Worm (Caenorhabditis elegans) whole organism, early embryonic: Measurements from ENCODE around the gene lips-11.

Source experiments
- B0310.2 ChIP-seq: sonication (generic microtip); optimal IDR thresholded peaks from 2 replicates; lab custom pipeline; 2016; ENCODE audit warnings: mild to moderate bottlenecking, missing genetic modification characterization, missing compliant biosample characterization
- F13C5.2 ChIP-seq: sonication (generic microtip); optimal IDR thresholded peaks from 2 replicates; lab custom pipeline; 2017; ENCODE audit warnings: mild to moderate bottlenecking, missing genetic modification characterization, inconsistent platforms, missing compliant biosample characterization
- aly-1 ChIP-seq: sonication (generic microtip); optimal IDR thresholded peaks from 2 replicates; lab custom pipeline; 2016; ENCODE audit warnings: missing genetic modification characterization, missing compliant biosample characterization
- ama-1 ChIP-seq: fragments of 150-350 bp; optimal IDR thresholded peaks from 2 replicates; lab custom pipeline; 2014
- ceh-13 ChIP-seq: fragments of 200-800 bp; sonication (Bioruptor generic); optimal IDR thresholded peaks from 2 replicates; lab custom pipeline; 2018; ENCODE audit warnings: mild to moderate bottlenecking, missing genetic modification characterization, missing compliant biosample characterization
- ceh-36 ChIP-seq: sonication (generic microtip); optimal IDR thresholded peaks from 2 replicates; lab custom pipeline; 2016; ENCODE audit warnings: missing genetic modification characterization, inconsistent platforms, missing compliant biosample characterization
- ets-7 ChIP-seq: sonication (generic microtip); optimal IDR thresholded peaks from 2 replicates; lab custom pipeline; 2016; ENCODE audit warnings: missing genotype, missing genetic modification characterization, missing compliant biosample characterization
- flt-1 ChIP-seq: fragments of 200-800 bp; sonication (Bioruptor generic); IDR thresholded peaks from 2 replicates; pipeline ENCODE4 v1.3.6; 2022; ENCODE audit warnings: missing genetic modification characterization, missing compliant biosample characterization
- hmbx-1 ChIP-seq: sonication (generic microtip); optimal IDR thresholded peaks from 2 replicates; lab custom pipeline; 2016; ENCODE audit warnings: mild to moderate bottlenecking, missing genetic modification characterization, missing compliant biosample characterization
- hmg-4 ChIP-seq: fragments of 200-800 bp; sonication (Bioruptor generic); optimal IDR thresholded peaks from 2 replicates; lab custom pipeline; 2018; ENCODE audit warnings: mild to moderate bottlenecking, missing genetic modification characterization, missing compliant biosample characterization
- hnd-1 ChIP-seq: sonication (generic microtip); optimal IDR thresholded peaks from 2 replicates; lab custom pipeline; 2016; ENCODE audit warnings: missing genetic modification characterization, missing compliant biosample characterization
- pes-1 ChIP-seq: fragments of 200-800 bp; sonication (Bioruptor generic); IDR thresholded peaks from 2 replicates; pipeline ENCODE4 v1.3.6; 2022; ENCODE audit warnings: missing genetic modification reagents, missing genetic modification characterization, missing compliant biosample characterization
- scrt-1 ChIP-seq: fragments of 200-800 bp; sonication (Bioruptor generic); IDR thresholded peaks from 2 replicates; pipeline ENCODE4 v1.3.6; 2022; ENCODE audit warnings: missing genetic modification characterization, missing compliant biosample characterization
- sea-1 ChIP-seq: fragments of 200-800 bp; sonication (Bioruptor generic); conservative IDR thresholded peaks from 2 replicates; pipeline ENCODE4 v1.3.6; 2022; ENCODE audit warnings: missing genetic modification characterization, missing compliant biosample characterization
- tbx-11 ChIP-seq: fragments of 200-800 bp; sonication (Bioruptor generic); IDR thresholded peaks from 2 replicates; pipeline ENCODE4 v1.3.6; 2022; ENCODE audit warnings: missing genetic modification characterization, missing compliant biosample characterization
- tbx-37 ChIP-seq: fragments of 200-800 bp; sonication (Bioruptor generic); conservative IDR thresholded peaks from 2 replicates; pipeline ENCODE4 v1.3.6; 2022; ENCODE audit warnings: missing genetic modification reagents, missing genetic modification characterization, missing compliant biosample characterization
- tra-4 ChIP-seq: sonication (generic microtip); optimal IDR thresholded peaks from 2 replicates; lab custom pipeline; 2017; ENCODE audit warnings: missing genetic modification characterization, missing compliant biosample characterization

The lips-11 gene

DNA sequence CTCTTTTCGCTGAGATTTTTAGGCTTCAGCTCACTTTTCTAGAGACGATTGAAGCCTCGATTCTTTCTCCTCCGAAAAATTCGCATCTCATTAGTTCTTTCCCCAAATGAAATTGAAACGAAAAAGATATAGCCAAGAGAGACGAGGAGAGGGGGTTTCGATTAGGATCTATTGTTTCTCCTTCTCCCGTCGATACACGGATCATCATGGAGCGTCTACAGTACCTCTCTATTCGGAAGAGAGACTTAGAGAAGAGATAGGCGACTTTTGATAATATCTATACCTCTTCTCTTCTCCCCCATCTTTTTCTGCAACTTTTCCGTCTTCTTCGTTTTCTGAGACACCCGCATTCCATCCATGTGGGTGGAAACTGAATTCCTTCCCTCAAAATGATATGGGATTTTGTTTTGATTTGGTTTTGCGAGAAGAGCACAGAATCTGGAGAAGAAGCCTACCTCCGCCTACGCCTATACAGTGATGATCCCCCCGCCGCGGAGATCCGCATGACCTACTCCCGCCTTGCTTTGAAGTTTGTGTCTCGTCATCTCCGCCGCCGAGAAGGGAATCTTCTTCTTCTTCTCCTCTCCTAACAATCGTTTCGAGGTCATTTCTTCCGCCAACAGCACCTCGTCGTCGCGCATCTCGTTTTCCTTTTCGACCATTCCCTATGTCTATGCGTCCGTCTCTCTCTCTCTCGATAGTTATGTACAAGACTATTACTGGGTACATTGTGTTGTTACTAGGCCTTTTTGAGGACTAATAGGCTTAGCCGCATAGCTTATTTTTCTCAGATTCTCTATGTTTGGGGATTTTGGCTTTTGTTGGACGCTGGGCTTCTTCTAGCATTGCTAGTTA, 31.1 kb upstream of the lips-11 start:
- TF ChIP-seq tbx-37 (GFP tag; lab: Robert Waterston, UW) (no peak), sea-1 (no peak)

DNA sequence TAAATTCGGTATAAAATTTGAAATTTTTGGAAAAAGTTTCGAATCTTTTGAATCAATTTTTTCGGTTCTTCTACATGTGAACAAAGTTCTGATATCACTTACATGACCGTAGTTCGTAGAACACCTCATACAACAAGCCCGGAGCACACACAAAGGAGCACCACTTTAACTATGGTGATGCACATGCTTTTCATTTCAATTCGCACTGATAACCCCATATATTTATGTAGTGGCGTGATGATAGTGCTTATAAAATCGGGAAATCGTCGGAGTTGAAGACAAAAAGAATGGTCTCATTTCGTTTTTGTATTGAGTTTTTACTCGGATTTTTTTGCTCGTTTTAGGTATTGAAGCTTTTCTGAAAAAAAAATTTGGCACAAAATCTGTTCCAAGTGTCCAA, 29.9 kb upstream of the lips-11 start, which contains the start of gene W09B6.4:
Gene W09B6.4, minus strand, starts transcription at position 151 of the 400 bp plus-strand sequence.
- TF ChIP-seq tbx-11 (GFP tag; lab: Robert Waterston, UW), result no peak
- TF ChIP-seq tbx-37 (GFP tag; lab: Robert Waterston, UW), result no peak
- TF ChIP-seq ama-1 (lab: Kevin White, UChicago), result no peak
- TF ChIP-seq tra-4 (tag; lab: Kevin White, UChicago), result no peak
- no peak for TF ChIP-seq hnd-1 (tag; lab: Kevin White, UChicago)
- no peak for TF ChIP-seq ets-7 (tag; lab: Kevin White, UChicago)
- TF ChIP-seq B0310.2, result no peak
- TF ChIP-seq hmbx-1 (tag; lab: Kevin White, UChicago), result no peak
- no peak for TF ChIP-seq ceh-36
- no peak for TF ChIP-seq aly-1 (tag; lab: Kevin White, UChicago)
- TF ChIP-seq F13C5.2 (tag; lab: Kevin White, UChicago), result no peak
- TF ChIP-seq ceh-13 (GFP tag; lab: Kevin White, UChicago), result no peak
- TF ChIP-seq scrt-1 (GFP tag; lab: Robert Waterston, UW), result no peak

DNA sequence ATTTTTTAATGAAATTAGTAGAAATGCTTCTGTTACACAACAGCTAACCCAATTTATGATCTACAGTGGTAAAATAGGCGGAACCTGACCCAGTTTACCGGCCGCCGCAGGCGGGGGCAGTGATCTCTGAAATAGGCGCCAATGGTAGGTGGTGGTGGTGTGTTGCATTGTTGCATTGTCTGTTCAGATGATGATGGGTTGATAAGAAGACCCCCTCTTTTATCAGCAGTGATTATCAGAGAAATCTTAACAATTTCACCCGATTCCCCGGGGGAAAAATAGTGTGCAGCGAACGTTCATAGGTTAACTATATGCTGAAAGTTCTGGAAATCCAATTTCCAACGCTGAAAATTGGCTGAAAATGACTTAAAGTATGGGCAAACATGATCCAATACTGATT, 27.8 kb upstream of the lips-11 start:
- TF ChIP-seq pes-1 (GFP tag; lab: Robert Waterston, UW) (no peak), B0310.2 (no peak), ceh-13 (GFP tag; lab: Kevin White, UChicago) (no peak), hmg-4 (GFP tag; lab: Kevin White, UChicago) (no peak), tbx-11 (GFP tag; lab: Robert Waterston, UW) (no peak), aly-1 (tag; lab: Kevin White, UChicago) (no peak), ceh-36 (no peak), sea-1 (no peak), scrt-1 (GFP tag; lab: Robert Waterston, UW) (no peak), tbx-37 (GFP tag; lab: Robert Waterston, UW) (no peak), flt-1 (GFP tag; lab: Robert Waterston, UW) (no peak), ama-1 (lab: Kevin White, UChicago) (no peak), ets-7 (tag; lab: Kevin White, UChicago) (no peak), hnd-1 (tag; lab: Kevin White, UChicago) (no peak), tra-4 (tag; lab: Kevin White, UChicago) (no peak), F13C5.2 (tag; lab: Kevin White, UChicago) (no peak), hmbx-1 (tag; lab: Kevin White, UChicago) (no peak)

DNA sequence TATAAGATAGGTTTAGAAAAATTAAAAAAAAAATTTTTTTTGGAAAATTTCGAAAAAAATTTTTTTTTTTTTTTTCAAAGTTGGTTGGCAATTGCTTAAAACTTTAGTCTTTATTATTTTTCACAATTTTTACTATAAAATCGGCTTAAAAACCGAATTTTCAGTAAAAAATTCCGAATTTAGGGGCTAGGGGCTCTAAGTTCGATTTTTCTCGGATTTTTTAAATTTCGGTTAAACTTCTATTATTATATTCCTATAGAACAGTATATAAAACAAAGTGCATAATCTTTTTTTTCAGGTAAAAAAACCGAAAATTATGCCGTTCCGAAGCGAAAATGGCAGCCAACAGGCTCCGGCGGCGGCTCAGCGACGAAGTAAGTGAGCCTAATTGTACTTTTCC, 25.7 kb upstream of the lips-11 start, which contains the start of gene pod-2:
Gene pod-2, plus strand, starts transcription at position 301 of the 400 bp plus-strand sequence.
- TF ChIP-seq ama-1 (lab: Kevin White, UChicago), result no peak
- no peak for TF ChIP-seq tra-4 (tag; lab: Kevin White, UChicago)
- TF ChIP-seq hnd-1 (tag; lab: Kevin White, UChicago), result no peak
- no peak for TF ChIP-seq hmbx-1 (tag; lab: Kevin White, UChicago)
- no peak for TF ChIP-seq ceh-13 (GFP tag; lab: Kevin White, UChicago)
- no peak for TF ChIP-seq B0310.2
- TF ChIP-seq tbx-11 (GFP tag; lab: Robert Waterston, UW), result no peak
- no peak for TF ChIP-seq aly-1 (tag; lab: Kevin White, UChicago)
- TF ChIP-seq scrt-1 (GFP tag; lab: Robert Waterston, UW), result no peak
- TF ChIP-seq hmg-4 (GFP tag; lab: Kevin White, UChicago), result no peak
- TF ChIP-seq ceh-36, result no peak
- TF ChIP-seq tbx-37 (GFP tag; lab: Robert Waterston, UW), result no peak
- no peak for TF ChIP-seq flt-1 (GFP tag; lab: Robert Waterston, UW)
- no peak for TF ChIP-seq ets-7 (tag; lab: Kevin White, UChicago)
- TF ChIP-seq F13C5.2 (tag; lab: Kevin White, UChicago), result no peak

DNA sequence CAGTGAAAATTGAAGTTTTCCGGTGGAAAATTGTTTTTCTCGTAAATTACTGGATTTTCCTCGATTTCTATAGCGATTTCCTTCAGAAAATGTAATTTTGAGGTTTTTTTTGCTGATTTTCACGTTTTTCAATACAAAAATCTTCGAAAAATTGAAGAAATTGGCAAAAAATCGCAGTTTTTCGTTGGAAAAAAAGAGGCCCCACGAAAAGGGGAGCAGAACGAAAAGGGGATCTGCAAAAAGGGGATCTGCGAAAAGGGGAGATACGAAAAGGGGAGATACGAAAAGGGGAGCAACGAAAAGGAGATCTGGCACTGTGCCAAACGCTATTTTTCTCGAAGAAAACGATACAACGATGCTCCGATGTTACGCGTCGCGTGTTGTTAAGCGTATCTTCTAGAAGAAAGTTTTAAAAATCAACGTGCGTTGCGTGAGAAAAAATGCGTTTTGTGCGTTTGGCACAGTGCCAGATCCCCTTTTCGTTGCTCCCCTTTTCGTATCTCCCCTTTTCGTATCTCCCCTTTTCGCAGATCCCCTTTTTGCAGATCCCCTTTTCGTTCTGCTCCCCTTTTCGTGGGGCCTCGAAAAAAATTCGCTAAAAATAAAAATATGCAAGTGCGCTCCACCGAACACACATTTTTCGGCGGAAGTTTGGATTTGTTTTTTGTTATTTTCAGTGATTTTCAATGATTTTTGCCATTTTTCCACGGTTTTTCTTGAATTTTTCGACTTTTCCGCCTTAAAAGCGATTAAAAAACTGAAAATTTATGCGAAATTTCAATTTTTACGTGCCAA, 23.7 kb upstream of the lips-11 start:
- TF ChIP-seq pes-1 (GFP tag; lab: Robert Waterston, UW) (peak; percentile 62; the same call in 1 of the 2 replicates), ets-7 (tag; lab: Kevin White, UChicago) (peak; percentile 4), sea-1 (0 out of 2 replicates have a peak, but pooled peaks have one; percentile 9)

DNA sequence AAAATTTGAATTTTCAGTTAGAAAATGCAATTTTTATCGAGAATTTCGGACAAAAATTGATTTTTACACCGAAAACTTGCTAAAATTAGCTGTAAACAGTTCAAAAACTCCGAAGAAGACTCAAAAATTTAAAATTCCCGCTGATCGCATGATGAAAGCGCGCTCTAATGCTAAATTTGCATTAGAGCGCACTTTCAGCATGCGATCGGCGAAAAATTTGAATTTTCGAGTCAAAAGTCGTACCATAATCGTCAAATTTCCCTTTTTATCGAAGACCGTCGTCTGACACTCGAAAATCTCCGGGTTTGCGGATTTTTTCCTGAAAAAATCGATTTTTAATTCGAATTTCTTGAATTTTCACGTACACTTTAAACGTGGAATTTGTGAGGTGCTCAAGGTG, 22.5 kb upstream of the lips-11 start:
- no peak for TF ChIP-seq scrt-1 (GFP tag; lab: Robert Waterston, UW)

DNA sequence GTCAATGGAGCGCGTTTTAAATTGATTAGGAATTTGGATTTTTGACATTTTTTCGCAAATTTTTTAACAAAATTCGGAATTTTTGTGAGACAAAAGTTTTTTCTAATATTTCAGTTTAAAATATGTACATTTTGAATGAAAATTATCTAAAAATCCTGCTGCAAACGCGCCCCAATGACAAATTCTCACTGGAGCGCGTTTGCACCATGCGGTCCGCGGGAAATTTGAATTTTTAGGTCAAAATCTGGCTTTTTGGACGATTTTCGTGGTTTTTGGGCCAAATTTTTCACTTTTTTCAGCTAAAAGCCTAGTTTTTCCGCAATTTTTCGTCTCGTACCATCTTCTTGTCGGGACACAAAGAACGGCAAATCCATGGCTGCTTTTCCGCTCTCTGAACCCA, 21.9 kb upstream of the lips-11 start:
- TF ChIP-seq ceh-13 (GFP tag; lab: Kevin White, UChicago) (no peak), ama-1 (lab: Kevin White, UChicago) (no peak), B0310.2 (no peak), sea-1 (no peak), hmbx-1 (tag; lab: Kevin White, UChicago) (no peak), hmg-4 (GFP tag; lab: Kevin White, UChicago) (no peak), scrt-1 (GFP tag; lab: Robert Waterston, UW) (no peak), pes-1 (GFP tag; lab: Robert Waterston, UW) (no peak), tra-4 (tag; lab: Kevin White, UChicago) (no peak), F13C5.2 (tag; lab: Kevin White, UChicago) (no peak), ets-7 (tag; lab: Kevin White, UChicago) (no peak), ceh-36 (no peak), hnd-1 (tag; lab: Kevin White, UChicago) (no peak), tbx-37 (GFP tag; lab: Robert Waterston, UW) (no peak), flt-1 (GFP tag; lab: Robert Waterston, UW) (no peak), aly-1 (tag; lab: Kevin White, UChicago) (no peak), tbx-11 (GFP tag; lab: Robert Waterston, UW) (no peak)
